Worm (Caenorhabditis elegans): ENCODE results near the gene C42D4.18.

C42D4.18 gene

ce11 chrIV:7152409-7152808 is 14.2 kb upstream of the C42D4.18 start, which contains the start of gene col-113:
col-113 (minus strand) TSS chrIV:7152509.
- no peak for TF ChIP-seq ZK546.5 (tag; optimal IDR thresholded peaks at IDR 0.05)

ce11 chrIV:7153362-7153761 is 13.2 kb upstream of the C42D4.18 start, which contains the start of gene C34D4.3:
C34D4.3 (plus strand) TSS chrIV:7153662.
- no peak for TF ChIP-seq ZK546.5 (tag; optimal IDR thresholded peaks at IDR 0.05)
- TF ChIP-seq elt-3 (tag; optimal IDR thresholded peaks at IDR 0.05) = no peak
- no peak for TF ChIP-seq Y55F3AM.14 (GFP tag; optimal IDR thresholded peaks at IDR 0.05)
- TF ChIP-seq egl-27 (tag; optimal IDR thresholded peaks at IDR 0.05) = no peak
- TF ChIP-seq F13H6.1 (tag; optimal IDR thresholded peaks at IDR 0.05) = no peak
- no peak for TF ChIP-seq lin-11 (tag; optimal IDR thresholded peaks at IDR 0.05)
- no peak for TF ChIP-seq ceh-16 (tag; optimal IDR thresholded peaks at IDR 0.05)
- TF ChIP-seq peb-1 (tag; optimal IDR thresholded peaks at IDR 0.05) = no peak

ce11 chrIV:7154356-7154755 is 12.2 kb upstream of the C42D4.18 start, which contains the start of gene C34D4.2:
C34D4.2 (plus strand) TSS chrIV:7154656.
- no peak for TF ChIP-seq ama-1 (optimal IDR thresholded peaks at IDR 0.05)
- TF ChIP-seq mdl-1 (tag; optimal IDR thresholded peaks at IDR 0.05) = no peak
- TF ChIP-seq ceh-82 (tag; optimal IDR thresholded peaks at IDR 0.05) = no peak
- no peak for TF ChIP-seq mab-5 (tag; optimal IDR thresholded peaks at IDR 0.05)
- no peak for TF ChIP-seq snpc-4 (tag; optimal IDR thresholded peaks at IDR 0.05)
- TF ChIP-seq C34F6.9 (tag; optimal IDR thresholded peaks at IDR 0.05) = no peak
- no peak for TF ChIP-seq sem-4 (tag; optimal IDR thresholded peaks at IDR 0.05)
- TF ChIP-seq sma-3 (GFP tag; optimal IDR thresholded peaks at IDR 0.05) = no peak
- TF ChIP-seq dmd-4 (tag; optimal IDR thresholded peaks at IDR 0.05) = no peak
- TF ChIP-seq aly-2 (tag; optimal IDR thresholded peaks at IDR 0.05) = no peak
- no peak for TF ChIP-seq crh-2 (tag; optimal IDR thresholded peaks at IDR 0.05)

- TF ChIP-seq C34F6.9 (tag; optimal IDR thresholded peaks at IDR 0.05) (peak; percentile 33), ceh-16 (tag; optimal IDR thresholded peaks at IDR 0.05) (no peak), sma-3 (GFP tag; optimal IDR thresholded peaks at IDR 0.05) (no peak)
Measured at ce11 chrIV:7156356-7156755, 10.2 kb upstream of the C42D4.18 start, which contains the start of gene maph-9. maph-9 (plus strand) TSS chrIV:7156628.

ce11 chrIV:7158161-7158560 is 8.4 kb upstream of the C42D4.18 start:
- no peak for TF ChIP-seq snpc-4 (tag; optimal IDR thresholded peaks at IDR 0.05)
- TF ChIP-seq ztf-1 (GFP tag; conservative IDR thresholded peaks at IDR 0.05) = no peak
- no peak for TF ChIP-seq lin-11 (tag; optimal IDR thresholded peaks at IDR 0.05)
- no peak for TF ChIP-seq C34F6.9 (tag; optimal IDR thresholded peaks at IDR 0.05)
- no peak for TF ChIP-seq ceh-82 (tag; optimal IDR thresholded peaks at IDR 0.05)
- TF ChIP-seq F13H6.1 (tag; optimal IDR thresholded peaks at IDR 0.05) = no peak
- no peak for TF ChIP-seq nhr-10 (tag; optimal IDR thresholded peaks at IDR 0.05)
- TF ChIP-seq mbf-1 (tag; optimal IDR thresholded peaks at IDR 0.05) = no peak
- TF ChIP-seq mab-5 (tag; optimal IDR thresholded peaks at IDR 0.05) = no peak
- no peak for TF ChIP-seq unc-55 (GFP tag; optimal IDR thresholded peaks at IDR 0.05)
- no peak for TF ChIP-seq peb-1 (tag; optimal IDR thresholded peaks at IDR 0.05)
- TF ChIP-seq nhr-11 (tag; optimal IDR thresholded peaks at IDR 0.05) = no peak
- no peak for TF ChIP-seq nhr-129 (tag; optimal IDR thresholded peaks at IDR 0.05)
- no peak for TF ChIP-seq alr-1 (tag; optimal IDR thresholded peaks at IDR 0.05)
- TF ChIP-seq nhr-25 (tag; optimal IDR thresholded peaks at IDR 0.05) = no peak
- TF ChIP-seq nhr-12 (tag; optimal IDR thresholded peaks at IDR 0.05) = no peak
- TF ChIP-seq nhr-77 (tag; optimal IDR thresholded peaks at IDR 0.05) = no peak
- TF ChIP-seq zag-1 (tag; optimal IDR thresholded peaks at IDR 0.05) = no peak
- TF ChIP-seq gmeb-1 (tag; optimal IDR thresholded peaks at IDR 0.05) = no peak
- TF ChIP-seq lin-39 (tag; optimal IDR thresholded peaks at IDR 0.05) = no peak

ce11 chrIV:7159586-7159985 is 7.0 kb upstream of the C42D4.18 start:
- TF ChIP-seq blmp-1 (tag; optimal IDR thresholded peaks at IDR 0.05; ENCODE audit: insufficient read depth) (no peak), ZK546.5 (tag; optimal IDR thresholded peaks at IDR 0.05) (no peak), nhr-10 (tag; optimal IDR thresholded peaks at IDR 0.05) (no peak), egl-27 (tag; optimal IDR thresholded peaks at IDR 0.05) (no peak), nhr-23 (tag; optimal IDR thresholded peaks at IDR 0.05) (no peak), R02D3.7 (tag; optimal IDR thresholded peaks at IDR 0.05) (no peak), F13H6.1 (tag; optimal IDR thresholded peaks at IDR 0.05) (no peak), aly-2 (tag; optimal IDR thresholded peaks at IDR 0.05) (no peak), elt-3 (tag; optimal IDR thresholded peaks at IDR 0.05) (no peak), dmd-4 (tag; optimal IDR thresholded peaks at IDR 0.05) (no peak), ztf-4 (tag; optimal IDR thresholded peaks at IDR 0.05) (no peak), mdl-1 (tag; optimal IDR thresholded peaks at IDR 0.05) (no peak), skn-1 (tag; optimal IDR thresholded peaks at IDR 0.05) (no peak), lin-39 (tag; optimal IDR thresholded peaks at IDR 0.05) (no peak), sma-9 (GFP tag; optimal IDR thresholded peaks at IDR 0.05) (no peak), sma-9 (tag; optimal IDR thresholded peaks at IDR 0.05) (no peak), ama-1 (optimal IDR thresholded peaks at IDR 0.05) (no peak), elt-1 (tag; optimal IDR thresholded peaks at IDR 0.05) (no peak), nhr-12 (tag; optimal IDR thresholded peaks at IDR 0.05) (no peak), nhr-237 (tag; optimal IDR thresholded peaks at IDR 0.05) (no peak), nhr-21 (tag; optimal IDR thresholded peaks at IDR 0.05) (no peak)
